Fruit fly (Drosophila melanogaster) whole organism, embryonic: ENCODE measurements around the gene CG32163.

Experiments used
- Antp ChIP-seq: fragments of 200-800 bp; sonication (Bioruptor generic); optimal IDR thresholded peaks from 3 replicates; lab custom pipeline; 2016; ENCODE audit warnings: missing biosample characterization, missing genetic modification characterization
- Atf-2 ChIP-seq: fragments of 200-800 bp; sonication (Bioruptor generic); optimal IDR thresholded peaks from 2 replicates; lab custom pipeline; 2016; ENCODE audit warnings: missing biosample characterization, missing genetic modification characterization
- CG10565 ChIP-seq: fragments of 200-800 bp; sonication (Bioruptor generic); optimal IDR thresholded peaks from 3 replicates; lab custom pipeline; 2016; ENCODE audit warnings: missing biosample characterization, mild to moderate bottlenecking, missing genetic modification characterization
- CG11085 ChIP-seq: fragments of 200-800 bp; sonication (Bioruptor generic); IDR thresholded peaks from 2 replicates; pipeline ENCODE4 v1.3.6; 2022; ENCODE audit warnings: missing biosample characterization, missing genetic modification characterization
- CG11093 ChIP-seq: fragments of 200-800 bp; sonication (Bioruptor generic); IDR thresholded peaks from 3 replicates; pipeline ENCODE4 v1.3.6; 2022; ENCODE audit warnings: missing biosample characterization, missing genetic modification characterization
- CG11560 ChIP-seq: fragments of 200-800 bp; sonication (Bioruptor generic); IDR thresholded peaks from 3 replicates; pipeline ENCODE4 v1.3.6; 2022; ENCODE audit warnings: missing biosample characterization, missing genetic modification characterization
- CG11723 ChIP-seq: fragments of 200-800 bp; sonication (Bioruptor generic); optimal IDR thresholded peaks from 2 replicates; lab custom pipeline; 2017; ENCODE audit warnings: missing biosample characterization, mild to moderate bottlenecking, missing genetic modification characterization
- CG13287 ChIP-seq: fragments of 200-800 bp; sonication (Bioruptor generic); IDR thresholded peaks from 2 replicates; pipeline ENCODE4 v1.3.6; 2022; ENCODE audit warnings: missing biosample characterization, missing genetic modification characterization; ENCODE audit not compliant: partially characterized antibody
- CG17829 ChIP-seq: fragments of 200-800 bp; optimal IDR thresholded peaks from 2 replicates; lab custom pipeline; 2019; ENCODE audit warnings: missing biosample characterization, mild to moderate bottlenecking, missing genetic modification characterization, moderate library complexity
- CG18619 ChIP-seq: fragments of 200-800 bp; sonication (Bioruptor generic); optimal IDR thresholded peaks from 3 replicates; lab custom pipeline; 2017; ENCODE audit warnings: missing biosample characterization, mild to moderate bottlenecking, missing genetic modification characterization
- CG2116 ChIP-seq: fragments of 200-800 bp; sonication (Bioruptor generic); optimal IDR thresholded peaks from 3 replicates; lab custom pipeline; 2018; ENCODE audit warnings: missing biosample characterization, mild to moderate bottlenecking, missing genetic modification characterization
- CG2712 ChIP-seq: fragments of 200-800 bp; optimal IDR thresholded peaks from 3 replicates; lab custom pipeline; 2019; ENCODE audit warnings: missing biosample characterization, mild to moderate bottlenecking, missing genetic modification characterization, moderate library complexity
- CG2875 ChIP-seq: fragments of 200-800 bp; sonication (Bioruptor generic); optimal IDR thresholded peaks from 2 replicates; lab custom pipeline; 2017; ENCODE audit warnings: missing biosample characterization, mild to moderate bottlenecking, missing genetic modification characterization, missing genetic modification reagents
- CG3281 ChIP-seq: fragments of 200-800 bp; sonication (Bioruptor generic); optimal IDR thresholded peaks from 3 replicates; lab custom pipeline; 2017; ENCODE audit warnings: missing biosample characterization, mild to moderate bottlenecking, missing genetic modification characterization
- CG3407 ChIP-seq: fragments of 200-800 bp; sonication (Bioruptor generic); optimal IDR thresholded peaks from 2 replicates; lab custom pipeline; 2018; ENCODE audit warnings: missing biosample characterization, mild to moderate bottlenecking, missing genetic modification characterization
- CG3995 ChIP-seq: fragments of 200-800 bp; sonication (Bioruptor generic); optimal IDR thresholded peaks from 3 replicates; lab custom pipeline; 2016; ENCODE audit warnings: missing biosample characterization, missing genetic modification characterization
- CG4617 ChIP-seq: fragments of 200-800 bp; sonication (Bioruptor generic); optimal IDR thresholded peaks from 3 replicates; lab custom pipeline; 2016; ENCODE audit warnings: missing biosample characterization, missing genetic modification characterization, borderline replicate concordance
- CG4820 ChIP-seq: fragments of 200-800 bp; sonication (Bioruptor generic); optimal IDR thresholded peaks from 3 replicates; lab custom pipeline; 2016; ENCODE audit warnings: missing biosample characterization, missing genetic modification characterization
- CG4854 ChIP-seq: fragments of 200-800 bp; sonication (Bioruptor generic); optimal IDR thresholded peaks from 2 replicates; lab custom pipeline; 2016; ENCODE audit warnings: missing biosample characterization, missing genetic modification characterization, inconsistent platforms
- CG7357 ChIP-seq: fragments of 200-800 bp; sonication (Bioruptor generic); IDR thresholded peaks from 3 replicates; pipeline ENCODE4 v1.3.6; 2022; ENCODE audit warnings: missing biosample characterization, missing genetic modification characterization
- CG7928 ChIP-seq: fragments of 200-800 bp; sonication (Bioruptor generic); optimal IDR thresholded peaks from 2 replicates; lab custom pipeline; 2017; ENCODE audit warnings: missing biosample characterization, mild to moderate bottlenecking, missing genetic modification characterization
- CG9727 ChIP-seq: fragments of 200-800 bp; sonication (Bioruptor generic); optimal IDR thresholded peaks from 3 replicates; lab custom pipeline; 2017; ENCODE audit warnings: missing biosample characterization, mild to moderate bottlenecking, missing genetic modification characterization
- Doc2 ChIP-seq: fragments of 200-800 bp; sonication (Bioruptor generic); IDR thresholded peaks from 2 replicates; pipeline ENCODE4 v1.3.6; 2022; ENCODE audit warnings: missing biosample characterization, missing genetic modification characterization
- Doc3 ChIP-seq: fragments of 200-800 bp; sonication (Bioruptor generic); IDR thresholded peaks from 3 replicates; pipeline ENCODE4 v1.3.6; 2022; ENCODE audit warnings: missing biosample characterization, missing genetic modification characterization; ENCODE audit not compliant: partially characterized antibody
- Eip74EF ChIP-seq, 2 experiments: fragments of 200-800 bp in 1 of 2; fragments of >200 bp in 1 of 2; sonication (Bioruptor generic) in 1 of 2; optimal IDR thresholded peaks; 2 replicates each; lab custom pipeline; 2017 to 2019; ENCODE audit warnings: missing biosample characterization in 2 of 2, missing genetic modification characterization in 2 of 2, mild to moderate bottlenecking in 1 of 2, moderate library complexity in 1 of 2
- Gsc ChIP-seq: fragments of 200-800 bp; sonication (Bioruptor generic); IDR thresholded peaks from 2 replicates; pipeline ENCODE4 v1.3.6; 2022; ENCODE audit warnings: missing biosample characterization, missing genetic modification characterization
- Hr78 ChIP-seq, 2 experiments: fragments of 200-800 bp in 1 of 2; fragments of >200 bp in 1 of 2; sonication (Bioruptor generic) in 1 of 2; optimal IDR thresholded peaks; 2 replicates each; lab custom pipeline; 2017 to 2019; ENCODE audit warnings: missing biosample characterization in 2 of 2, missing genetic modification characterization in 2 of 2, mild to moderate bottlenecking in 1 of 2, moderate library complexity in 1 of 2
- Meics ChIP-seq: fragments of 200-800 bp; sonication (Bioruptor generic); optimal IDR thresholded peaks from 2 replicates; lab custom pipeline; 2017; ENCODE audit warnings: missing biosample characterization, mild to moderate bottlenecking, missing genetic modification characterization
- NC2β ChIP-seq: fragments of 200-800 bp; sonication (Bioruptor generic); optimal IDR thresholded peaks from 2 replicates; lab custom pipeline; 2016; ENCODE audit warnings: missing biosample characterization, missing genetic modification characterization
- NK7.1 ChIP-seq: fragments of 200-800 bp; sonication (Bioruptor generic); optimal IDR thresholded peaks from 3 replicates; lab custom pipeline; 2016; ENCODE audit warnings: missing biosample characterization, missing genetic modification characterization
- Nf-YB ChIP-seq: fragments of 200-800 bp; sonication (Bioruptor generic); optimal IDR thresholded peaks from 3 replicates; lab custom pipeline; 2019; ENCODE audit warnings: missing biosample characterization, mild to moderate bottlenecking, missing genetic modification characterization, moderate library complexity
- Scr ChIP-seq: fragments of 200-800 bp; sonication (Bioruptor generic); IDR thresholded peaks from 2 replicates; pipeline ENCODE4 v1.3.6; 2022; ENCODE audit warnings: missing biosample characterization, missing genetic modification characterization; ENCODE audit not compliant: partially characterized antibody
- Usf ChIP-seq: fragments of 200-800 bp; sonication (Bioruptor generic); optimal IDR thresholded peaks from 2 replicates; lab custom pipeline; 2017; ENCODE audit warnings: missing genotype, missing biosample characterization, missing genetic modification characterization
- Xbp1 ChIP-seq: fragments of 200-800 bp; sonication (Bioruptor generic); optimal IDR thresholded peaks from 3 replicates; lab custom pipeline; 2016; ENCODE audit warnings: missing biosample characterization, mild to moderate bottlenecking, missing genetic modification characterization
- ab ChIP-seq: fragments of 200-800 bp; sonication (Bioruptor generic); optimal IDR thresholded peaks from 2 replicates; lab custom pipeline; 2016; ENCODE audit warnings: missing biosample characterization, missing genetic modification characterization
- ato ChIP-seq: fragments of 200-800 bp; sonication (Bioruptor generic); IDR thresholded peaks from 2 replicates; pipeline ENCODE4 v1.3.6; 2022; ENCODE audit warnings: missing biosample characterization, missing genetic modification characterization; ENCODE audit not compliant: partially characterized antibody
- bsh ChIP-seq, 2 experiments: fragments of 200-800 bp; sonication (Bioruptor generic); optimal IDR thresholded peaks; 2 replicates each; lab custom pipeline; 2017 to 2018; ENCODE audit warnings: mild to moderate bottlenecking in 2 of 2, missing biosample characterization in 2 of 2, missing genetic modification characterization in 2 of 2, moderate library complexity in 1 of 2
- cas ChIP-seq: fragments of 200-800 bp; sonication (Bioruptor generic); IDR thresholded peaks from 2 replicates; pipeline ENCODE4 v1.3.6; 2022; ENCODE audit warnings: missing biosample characterization, missing genetic modification characterization
- corto ChIP-seq: fragments of 200-800 bp; sonication (Bioruptor generic); optimal IDR thresholded peaks from 2 replicates; lab custom pipeline; 2016; ENCODE audit warnings: missing biosample characterization, mild to moderate bottlenecking, missing genetic modification characterization, moderate library complexity
- crp ChIP-seq, 2 experiments: fragments of 200-800 bp; sonication (Bioruptor generic); optimal IDR thresholded peaks; 2 replicates in 1 of 2; 3 replicates in 1 of 2; lab custom pipeline; 2017; ENCODE audit warnings: missing biosample characterization in 2 of 2, missing genetic modification characterization in 2 of 2, mild to moderate bottlenecking in 1 of 2, moderate library complexity in 1 of 2
- ems ChIP-seq: fragments of 200-800 bp; sonication (Bioruptor generic); optimal IDR thresholded peaks from 3 replicates; lab custom pipeline; 2016; ENCODE audit warnings: missing biosample characterization, missing genetic modification characterization
- ewg ChIP-seq: fragments of 200-800 bp; sonication (Bioruptor generic); optimal IDR thresholded peaks from 3 replicates; lab custom pipeline; 2017; ENCODE audit warnings: mild to moderate bottlenecking, missing biosample characterization, missing genetic modification reagents, missing genetic modification characterization
- fd3F ChIP-seq: fragments of 200-800 bp; sonication (Bioruptor generic); optimal IDR thresholded peaks from 2 replicates; lab custom pipeline; 2018; ENCODE audit warnings: missing biosample characterization, mild to moderate bottlenecking, missing genetic modification characterization, moderate library complexity
- fd96Cb ChIP-seq: fragments of 200-800 bp; sonication (Bioruptor generic); optimal IDR thresholded peaks from 2 replicates; lab custom pipeline; 2018; ENCODE audit warnings: missing biosample characterization, mild to moderate bottlenecking, missing genetic modification characterization, moderate library complexity
- inv ChIP-seq: fragments of 200-800 bp; sonication (Bioruptor generic); IDR thresholded peaks from 2 replicates; pipeline ENCODE4 v1.3.6; 2022; ENCODE audit warnings: missing biosample characterization, missing genetic modification characterization; ENCODE audit not compliant: partially characterized antibody
- jigr1 ChIP-seq: fragments of 200-800 bp; sonication (Bioruptor generic); IDR thresholded peaks from 3 replicates; pipeline ENCODE4 v1.3.6; 2022; ENCODE audit warnings: missing biosample characterization, missing genetic modification characterization
- luna ChIP-seq: fragments of 200-800 bp; sonication (Bioruptor generic); optimal IDR thresholded peaks from 2 replicates; lab custom pipeline; 2016; ENCODE audit warnings: missing biosample characterization, missing genetic modification characterization
- unpg ChIP-seq: fragments of 200-800 bp; sonication (Bioruptor generic); optimal IDR thresholded peaks from 3 replicates; lab custom pipeline; 2018; ENCODE audit warnings: missing biosample characterization, mild to moderate bottlenecking, missing genetic modification characterization, moderate library complexity
- wdn ChIP-seq: fragments of 200-800 bp; sonication (Bioruptor generic); IDR thresholded peaks from 2 replicates; pipeline ENCODE4 v1.3.6; 2022; ENCODE audit warnings: missing biosample characterization, missing genetic modification characterization

CG32163 gene

DNA sequence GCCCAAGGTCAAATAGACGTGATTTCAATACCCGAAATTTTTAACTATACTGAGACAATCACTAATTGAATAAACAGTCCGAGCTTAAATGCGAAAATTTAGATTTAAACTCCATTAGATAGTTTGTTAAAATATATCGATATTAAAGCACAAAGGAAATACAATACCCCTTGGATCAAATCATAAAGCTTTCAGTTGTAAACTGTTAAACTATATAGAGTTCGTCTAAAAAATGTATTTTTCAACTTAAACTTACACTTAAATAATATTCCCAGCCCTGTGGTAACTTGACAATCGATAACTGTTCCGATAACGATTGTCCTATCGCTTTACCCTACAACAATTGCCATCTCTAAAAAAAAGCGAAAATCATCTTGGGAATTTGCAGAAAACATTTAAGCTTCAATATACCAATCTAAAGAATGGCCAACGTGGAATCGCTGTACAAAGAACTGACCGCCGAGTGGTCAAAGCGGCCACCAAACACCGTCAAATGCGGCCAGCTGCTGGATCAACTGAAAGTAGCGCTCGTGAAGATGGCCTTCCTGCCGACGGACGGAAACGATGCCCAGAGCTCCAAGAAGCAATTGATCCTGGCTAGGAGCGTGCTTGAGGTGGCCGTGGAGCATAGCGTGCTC, 4.2 kb upstream of the CG32163 start, which contains the start of gene Rpn12 (continued):
- TF ChIP-seq luna (GFP tag; lab: Kevin White, UChicago) (no peak), ab (GFP tag; lab: Kevin White, UChicago) (no peak), wdn (GFP tag; lab: Robert Waterston, UW) (no peak), ato (GFP tag; lab: Robert Waterston, UW) (peak; percentile 72), jigr1 (GFP tag; lab: Robert Waterston, UW) (no peak; the same call in 2 of the 3 replicates), CG11723 (GFP tag; lab: Kevin White, UChicago) (no peak), Usf (GFP tag; lab: Kevin White, UChicago) (no peak), CG2116 (GFP tag; lab: Kevin White, UChicago) (peak; percentile 75), CG7928 (GFP tag; lab: Kevin White, UChicago) (peak; percentile 86), CG3281 (GFP tag; lab: Kevin White, UChicago) (peak; percentile 20), CG10565 (GFP tag; lab: Kevin White, UChicago) (no peak), Antp (GFP tag; lab: Kevin White, UChicago) (no peak), Meics (GFP tag; lab: Kevin White, UChicago) (peak; percentile 26), Scr (GFP tag; lab: Robert Waterston, UW) (peak; percentile 85), CG2712 (peak; percentile 43), CG7357 (GFP tag; lab: Robert Waterston, UW) (no peak), CG11560 (tag; lab: Robert Waterston, UW) (no peak), fd96Cb (tag; lab: Kevin White, UChicago) (no peak), bsh (GFP tag; optimal IDR thresholded peaks at IDR 0.05; lab: Kevin White, UChicago) (peak in 1 of 2 experiments; percentile 1), CG11085 (GFP tag; lab: Robert Waterston, UW) (no peak), corto (no peak), cas (GFP tag; lab: Robert Waterston, UW) (no peak), CG3995 (peak; percentile 70), Hr78 (GFP tag; optimal IDR thresholded peaks at IDR 0.05; lab: Kevin White, UChicago) (no peak), Xbp1 (GFP tag; lab: Kevin White, UChicago) (peak; percentile 35), Atf-2 (no peak), CG11093 (no peak), Gsc (GFP tag; lab: Robert Waterston, UW) (no peak), CG4854 (no peak), Nf-YB (GFP tag; lab: Kevin White, UChicago) (no peak), CG9727 (GFP tag; lab: Kevin White, UChicago) (peak; percentile 4), CG3407 (GFP tag; lab: Kevin White, UChicago) (no peak), CG18619 (GFP tag; lab: Kevin White, UChicago) (no peak), Eip74EF (GFP tag; optimal IDR thresholded peaks at IDR 0.05; lab: Kevin White, UChicago) (no peak), NK7.1 (GFP tag; lab: Kevin White, UChicago) (no peak), ewg (GFP tag; lab: Kevin White, UChicago) (no peak), Doc2 (GFP tag; lab: Robert Waterston, UW) (no peak), crp (GFP tag; optimal IDR thresholded peaks at IDR 0.05; lab: Kevin White, UChicago) (peak in 1 of 2 experiments; percentile 4), CG17829 (peak; percentile 42), CG2875 (GFP tag; lab: Kevin White, UChicago) (no peak), Doc3 (GFP tag; lab: Robert Waterston, UW) (peak; percentile 80), CG13287 (GFP tag; lab: Robert Waterston, UW) (peak; percentile 85), NC2β (no peak), inv (GFP tag; lab: Robert Waterston, UW) (peak; percentile 51), unpg (GFP tag; lab: Kevin White, UChicago) (peak; percentile 20), CG4617 (GFP tag; lab: Kevin White, UChicago) (peak; percentile 53), fd3F (GFP tag; lab: Kevin White, UChicago) (no peak), CG4820 (GFP tag; lab: Kevin White, UChicago) (no peak), ems (GFP tag; lab: Kevin White, UChicago) (no peak)
